Worm (Caenorhabditis elegans) whole organism, L4 larva: Measurements from ENCODE around the gene ccm-2.

Experiments
- D1046.2 ChIP-seq: fragments of 200-800 bp; sonication (Bioruptor generic); IDR thresholded peaks from 2 replicates; pipeline ENCODE4 v1.3.6; 2022; ENCODE audit warnings: missing genetic modification characterization, missing compliant biosample characterization
- F44E2.7 ChIP-seq: fragments of 200-800 bp; sonication (Bioruptor generic); IDR thresholded peaks from 2 replicates; pipeline ENCODE4 v2.1.2; 2022; ENCODE audit warnings: missing genetic modification characterization, missing compliant biosample characterization
- F49E8.2 ChIP-seq: sonication (generic microtip); optimal IDR thresholded peaks from 2 replicates; lab custom pipeline; 2016; ENCODE audit warnings: missing compliant biosample characterization, mild to moderate bottlenecking, missing genetic modification characterization, borderline replicate concordance
- Y75B8A.6 ChIP-seq: fragments of 200-800 bp; sonication (Bioruptor generic); IDR thresholded peaks from 2 replicates; pipeline ENCODE4 v1.3.6; 2022; ENCODE audit warnings: missing genetic modification reagents, missing genetic modification characterization, missing compliant biosample characterization
- aha-1 ChIP-seq: fragments of 150-350 bp; peaks from one replicate; lab custom pipeline; 2014; ENCODE audit warnings: missing biosample characterization, missing genetic modification characterization
- attf-4 ChIP-seq: sonication (generic microtip); optimal IDR thresholded peaks from 3 replicates; lab custom pipeline; 2017; ENCODE audit warnings: missing biosample characterization, missing genetic modification characterization
- ceh-62 ChIP-seq: sonication (generic microtip); optimal IDR thresholded peaks from 2 replicates; lab custom pipeline; 2017; ENCODE audit warnings: missing biosample characterization, missing genetic modification characterization
- ceh-82 ChIP-seq: sonication (generic microtip); optimal IDR thresholded peaks from 2 replicates; lab custom pipeline; 2017; ENCODE audit warnings: missing biosample characterization, missing genetic modification characterization
- daf-12 ChIP-seq: fragments of 150-350 bp; optimal IDR thresholded peaks from 2 replicates; lab custom pipeline; 2014; ENCODE audit warnings: missing biosample characterization, missing genetic modification reagents, missing genetic modification characterization
- daf-16 ChIP-seq, 3 experiments: sonication (generic microtip); optimal IDR thresholded peaks; 2 replicates each; lab custom pipeline; 2016 to 2017; ENCODE audit warnings: missing genetic modification characterization in 3 of 3, missing genetic modification reagents in 3 of 3, mild to moderate bottlenecking in 2 of 3, missing compliant biosample characterization in 2 of 3, missing biosample characterization in 1 of 3, moderate library complexity in 1 of 3
- dmd-6 ChIP-seq: fragments of 200-800 bp; sonication (Bioruptor generic); IDR thresholded peaks from 2 replicates; pipeline ENCODE4 v1.3.6; 2022; ENCODE audit warnings: missing genetic modification reagents, missing genetic modification characterization, missing compliant biosample characterization
- dmd-8 ChIP-seq: fragments of 200-800 bp; sonication (Bioruptor generic); IDR thresholded peaks from 2 replicates; pipeline ENCODE4 v1.3.6; 2022; ENCODE audit warnings: missing genetic modification characterization, missing compliant biosample characterization
- dve-1 ChIP-seq: sonication (generic microtip); optimal IDR thresholded peaks from 2 replicates; lab custom pipeline; 2017; ENCODE audit warnings: antibody characterized with exemption, mild to moderate bottlenecking, missing genetic modification characterization, missing compliant biosample characterization; ENCODE audit not compliant: insufficient read depth
- egl-43 ChIP-seq: fragments of 200-800 bp; sonication (Bioruptor generic); IDR thresholded peaks from 2 replicates; pipeline ENCODE4 v1.3.6; 2022; ENCODE audit warnings: missing genetic modification reagents, missing genetic modification characterization, missing compliant biosample characterization
- fos-1 ChIP-seq: fragments of 150-350 bp; optimal IDR thresholded peaks from 2 replicates; lab custom pipeline; 2014; ENCODE audit warnings: missing biosample characterization, missing genetic modification characterization
- gei-8 ChIP-seq: fragments of 200-800 bp; sonication (Bioruptor generic); optimal IDR thresholded peaks from 2 replicates; lab custom pipeline; 2018; ENCODE audit warnings: mild to moderate bottlenecking, missing genetic modification characterization, missing compliant biosample characterization
- hlh-11 ChIP-seq: fragments of 200-800 bp; sonication (Bioruptor generic); optimal IDR thresholded peaks from 2 replicates; lab custom pipeline; 2018; ENCODE audit warnings: mild to moderate bottlenecking, missing genetic modification characterization, missing compliant biosample characterization
- hmg-1.1 ChIP-seq: fragments of 200-800 bp; sonication (Bioruptor generic); IDR thresholded peaks from 2 replicates; pipeline ENCODE4 v1.3.6; 2022; ENCODE audit warnings: missing genetic modification reagents, missing genetic modification characterization, missing compliant biosample characterization
- lin-29 ChIP-seq: fragments of 200-800 bp; sonication (Bioruptor generic); IDR thresholded peaks from 2 replicates; pipeline ENCODE4 v1.3.6; 2022; ENCODE audit warnings: missing genetic modification reagents, missing genetic modification characterization, missing compliant biosample characterization
- lin-39 ChIP-seq: fragments of 150-350 bp; optimal IDR thresholded peaks from 2 replicates; lab custom pipeline; 2014; ENCODE audit warnings: missing biosample characterization, missing genetic modification reagents, missing genetic modification characterization
- lsy-2 ChIP-seq, 2 experiments: fragments of 150-350 bp in 1 of 2; sonication (generic microtip) in 1 of 2; optimal IDR thresholded peaks; 2 replicates each; lab custom pipeline; 2014 to 2017; ENCODE audit warnings: missing biosample characterization in 2 of 2, missing genetic modification characterization in 2 of 2
- mdt-29 ChIP-seq: fragments of 200-800 bp; sonication (Bioruptor generic); IDR thresholded peaks from 2 replicates; pipeline ENCODE4 v1.3.6; 2022; ENCODE audit warnings: missing genetic modification reagents, missing genetic modification characterization, missing compliant biosample characterization
- mep-1 ChIP-seq: fragments of 150-350 bp; sonication (generic microtip); optimal IDR thresholded peaks from 3 replicates; lab custom pipeline; 2014; ENCODE audit warnings: missing biosample characterization, missing genetic modification characterization
- mes-2 ChIP-seq: sonication (generic microtip); optimal IDR thresholded peaks from 2 replicates; lab custom pipeline; 2016; ENCODE audit warnings: missing genotype, mild to moderate bottlenecking, missing genetic modification characterization, missing compliant biosample characterization; ENCODE audit not compliant: poor library complexity, severe bottlenecking
- nhr-111 ChIP-seq: fragments of 200-800 bp; sonication (Bioruptor generic); optimal IDR thresholded peaks from 2 replicates; lab custom pipeline; 2018; ENCODE audit warnings: mild to moderate bottlenecking, missing genetic modification characterization, missing compliant biosample characterization
- pqm-1 ChIP-seq: sonication (generic microtip); optimal IDR thresholded peaks from 2 replicates; lab custom pipeline; 2017; ENCODE audit warnings: missing biosample characterization, missing genetic modification characterization
- rbr-2 ChIP-seq: sonication (generic microtip); optimal IDR thresholded peaks from 2 replicates; lab custom pipeline; 2016; ENCODE audit warnings: missing genotype, missing genetic modification characterization, missing compliant biosample characterization
- snpc-1.2 ChIP-seq: fragments of 200-800 bp; sonication (Bioruptor generic); IDR thresholded peaks from 2 replicates; pipeline ENCODE4 v1.3.6; 2022; ENCODE audit warnings: missing genetic modification reagents, missing genetic modification characterization, missing compliant biosample characterization
- spr-1 ChIP-seq: sonication (generic microtip); optimal IDR thresholded peaks from 2 replicates; lab custom pipeline; 2016; ENCODE audit warnings: mild to moderate bottlenecking, missing genetic modification characterization, missing compliant biosample characterization
- unc-130 ChIP-seq: sonication (generic microtip); optimal IDR thresholded peaks from 2 replicates; lab custom pipeline; 2016; ENCODE audit warnings: missing genetic modification reagents, missing genetic modification characterization, missing compliant biosample characterization
- unc-62 ChIP-seq, 3 experiments: fragments of 150-350 bp in 1 of 3; sonication (generic microtip); optimal IDR thresholded peaks in 2 of 3; peaks in 1 of 3; 1 replicate in 1 of 3; 2 replicates in 2 of 3; lab custom pipeline; 2014 to 2017; ENCODE audit warnings: missing biosample characterization in 3 of 3, missing genetic modification characterization in 3 of 3, missing genetic modification reagents in 3 of 3, missing genotype in 1 of 3
- vab-7 ChIP-seq: fragments of 200-800 bp; sonication (Bioruptor generic); IDR thresholded peaks from 2 replicates; pipeline ENCODE4 v1.3.6; 2022; ENCODE audit warnings: missing genetic modification reagents, missing genetic modification characterization, missing compliant biosample characterization
- zip-11 ChIP-seq: fragments of 200-800 bp; sonication (Bioruptor generic); IDR thresholded peaks from 2 replicates; pipeline ENCODE4 v1.3.6; 2022; ENCODE audit warnings: missing genetic modification characterization, missing compliant biosample characterization

The ccm-2 gene

ce11 chrIV:1837134-1837533, 2.7 kb downstream of the ccm-2 start (continued):
- peak; percentile 81 for TF ChIP-seq hlh-11 (tag; lab: Kevin White, UChicago)
- no peak for TF ChIP-seq daf-16 (GFP tag; optimal IDR thresholded peaks at IDR 0.05; lab: Kevin White, UChicago)
- TF ChIP-seq daf-16 (tag; optimal IDR thresholded peaks at IDR 0.05; lab: Kevin White, UChicago) = peak; percentile 91
- TF ChIP-seq ceh-82 (tag; lab: Kevin White, UChicago) = no peak
- no peak for TF ChIP-seq ceh-62 (tag; lab: Kevin White, UChicago)
- TF ChIP-seq F49E8.2 (tag; lab: Kevin White, UChicago) = no peak
- TF ChIP-seq lsy-2 (tag; optimal IDR thresholded peaks at IDR 0.05; lab: Kevin White, UChicago) = peak in 1 of 2 experiments; percentile 65
- TF ChIP-seq vab-7 (GFP tag; lab: Robert Waterston, UW) = no peak
- TF ChIP-seq dmd-8 (GFP tag; lab: Robert Waterston, UW) = no peak
- TF ChIP-seq mep-1 = peak; percentile 61
- TF ChIP-seq pqm-1 (tag; lab: Kevin White, UChicago) = peak; percentile 47
- TF ChIP-seq aha-1 (tag; lab: Kevin White, UChicago) = peak; percentile 84

DNA sequence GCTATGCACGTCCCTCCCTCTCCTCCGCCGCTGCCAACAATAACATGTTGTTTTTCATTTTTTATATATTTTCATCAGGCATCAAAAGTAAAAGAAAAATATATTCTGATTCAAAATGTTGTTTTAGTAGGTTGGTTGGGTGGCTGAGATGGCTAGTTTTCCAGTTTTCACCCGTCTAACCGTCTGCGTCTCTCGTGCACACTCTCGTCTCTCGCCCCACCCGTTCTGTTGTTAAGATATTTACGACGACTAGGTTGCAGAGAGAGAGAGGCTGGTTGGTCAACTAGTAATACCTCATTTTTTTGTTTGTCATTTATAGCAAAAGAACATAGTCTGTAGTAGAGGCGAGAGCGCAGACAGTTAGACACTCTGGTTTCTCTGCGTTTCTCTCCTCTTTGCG, 4.2 kb downstream of the ccm-2 start:
- TF ChIP-seq zip-11 (GFP tag; lab: Robert Waterston, UW) (no peak), hlh-11 (tag; lab: Kevin White, UChicago) (peak; percentile 29), lsy-2 (tag; optimal IDR thresholded peaks at IDR 0.05; lab: Kevin White, UChicago) (peak in 1 of 2 experiments; percentile 13), egl-43 (GFP tag; lab: Robert Waterston, UW) (0 out of 2 replicates have a peak, but pooled peaks have one; percentile 12), nhr-111 (GFP tag; lab: Kevin White, UChicago) (no peak), attf-4 (tag; lab: Kevin White, UChicago) (no peak), dve-1 (peak; percentile 8), daf-16 (GFP tag; optimal IDR thresholded peaks at IDR 0.05; lab: Kevin White, UChicago) (peak in 1 of 2 experiments; percentile 26), daf-16 (tag; optimal IDR thresholded peaks at IDR 0.05; lab: Kevin White, UChicago) (peak; percentile 57), unc-62 (GFP tag; optimal IDR thresholded peaks at IDR 0.05 in 1 of 2; lab: Kevin White, UChicago) (peak in 1 of 2 experiments; percentile 38), unc-62 (tag; optimal IDR thresholded peaks at IDR 0.05; lab: Kevin White, UChicago) (no peak), Y75B8A.6 (GFP tag; lab: Robert Waterston, UW) (no peak), lin-29 (no peak)

- TF ChIP-seq pqm-1 (tag; lab: Kevin White, UChicago) = no peak
- no peak for TF ChIP-seq snpc-1.2
- 0 out of 2 replicates have a peak, but pooled peaks have one; percentile 8 for TF ChIP-seq hmg-1.1 (GFP tag; lab: Robert Waterston, UW)
- no peak for TF ChIP-seq dmd-6
- TF ChIP-seq lin-39 (tag; lab: Kevin White, UChicago) = no peak
- no peak for TF ChIP-seq nhr-111 (GFP tag; lab: Kevin White, UChicago)
- TF ChIP-seq gei-8 (GFP tag; lab: Kevin White, UChicago) = no peak
- TF ChIP-seq rbr-2 (tag; lab: Kevin White, UChicago) = peak; percentile 28
- peak in 1 of 2 experiments; percentile 7 for TF ChIP-seq lsy-2 (tag; optimal IDR thresholded peaks at IDR 0.05; lab: Kevin White, UChicago)
- TF ChIP-seq F44E2.7 (GFP tag; lab: Robert Waterston, UW) = no peak
- no peak for TF ChIP-seq D1046.2 (GFP tag; lab: Robert Waterston, UW)
- no peak for TF ChIP-seq spr-1 (tag; lab: Kevin White, UChicago)
- TF ChIP-seq mes-2 = peak; percentile 18
- no peak for TF ChIP-seq daf-12
Measured at ce11 chrIV:1842314-1842713, 7.9 kb downstream of the ccm-2 start.

DNA sequence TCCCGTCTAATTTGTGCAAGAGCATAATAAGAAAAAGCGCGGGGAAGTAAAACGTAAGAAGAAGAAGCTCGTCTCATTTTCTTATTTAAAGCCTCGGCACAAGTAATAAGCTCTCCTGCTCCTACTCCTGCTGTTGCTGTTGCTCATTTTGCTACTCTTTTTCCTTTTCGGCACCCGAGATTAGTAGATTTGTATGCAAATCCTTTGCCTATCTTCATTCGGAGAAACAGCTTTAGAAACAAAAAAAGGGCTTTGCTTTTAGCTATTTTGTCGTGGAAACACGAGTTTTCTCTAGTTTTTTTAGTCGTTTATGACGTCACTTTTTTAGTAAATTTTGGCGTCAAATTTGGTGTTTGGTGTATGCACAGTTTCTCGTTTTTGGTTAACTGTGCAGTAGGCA, 9.2 kb downstream of the ccm-2 start:
- TF ChIP-seq unc-130 (GFP tag; lab: Kevin White, UChicago) (no peak), aha-1 (tag; lab: Kevin White, UChicago) (peak; percentile 22)

ce11 chrIV:1844624-1845023, 10.2 kb downstream of the ccm-2 start:
- TF ChIP-seq mdt-29 (GFP tag; lab: Robert Waterston, UW) = no peak
- TF ChIP-seq aha-1 (tag; lab: Kevin White, UChicago) = peak; percentile 97
- no peak for TF ChIP-seq fos-1
